Worm (Caenorhabditis elegans) whole organism, late embryonic: ENCODE data around the gene T23G7.2.

Source experiments
- F13H6.1 ChIP-seq: sonication (generic microtip); optimal IDR thresholded peaks from 2 replicates; lab custom pipeline; 2016; ENCODE audit warnings: missing genetic modification characterization, missing compliant biosample characterization
- K09A11.1 ChIP-seq: sonication (generic microtip); optimal IDR thresholded peaks from 2 replicates; lab custom pipeline; 2017; ENCODE audit warnings: antibody characterized with exemption, mild to moderate bottlenecking, missing genetic modification characterization, missing compliant biosample characterization; ENCODE audit not compliant: insufficient read depth
- T23F11.4 ChIP-seq: fragments of 200-800 bp; sonication (Bioruptor generic); optimal IDR thresholded peaks from 2 replicates; lab custom pipeline; 2018; ENCODE audit warnings: mild to moderate bottlenecking, missing genetic modification characterization, missing compliant biosample characterization
- ahr-1 ChIP-seq: sonication (generic microtip); optimal IDR thresholded peaks from 2 replicates; lab custom pipeline; 2016; ENCODE audit warnings: missing genetic modification characterization, missing compliant biosample characterization
- ama-1 ChIP-seq: fragments of 150-350 bp; optimal IDR thresholded peaks from 2 replicates; lab custom pipeline; 2014
- ceh-14 ChIP-seq: sonication (generic microtip); optimal IDR thresholded peaks from 2 replicates; lab custom pipeline; 2016; ENCODE audit warnings: missing genotype, missing genetic modification characterization, missing compliant biosample characterization
- ceh-18 ChIP-seq: sonication (generic microtip); optimal IDR thresholded peaks from 2 replicates; lab custom pipeline; 2016; ENCODE audit warnings: missing genetic modification characterization, missing compliant biosample characterization
- ceh-19 ChIP-seq: fragments of 200-800 bp; sonication (Bioruptor generic); optimal IDR thresholded peaks from 2 replicates; lab custom pipeline; 2018; ENCODE audit warnings: mild to moderate bottlenecking, missing genetic modification characterization, missing compliant biosample characterization
- ceh-2 ChIP-seq: sonication (generic microtip); optimal IDR thresholded peaks from 2 replicates; lab custom pipeline; 2016; ENCODE audit warnings: missing genotype, missing genetic modification characterization, missing compliant biosample characterization
- ceh-22 ChIP-seq: sonication (generic microtip); optimal IDR thresholded peaks from 2 replicates; lab custom pipeline; 2017; ENCODE audit warnings: missing biosample characterization, missing genetic modification characterization
- ceh-31 ChIP-seq: sonication (generic microtip); optimal IDR thresholded peaks from 2 replicates; lab custom pipeline; 2016; ENCODE audit warnings: missing genetic modification characterization, missing compliant biosample characterization
- ceh-48 ChIP-seq: sonication (generic microtip); optimal IDR thresholded peaks from 2 replicates; lab custom pipeline; 2016; ENCODE audit warnings: missing genetic modification characterization, inconsistent platforms, missing compliant biosample characterization
- ceh-6 ChIP-seq: fragments of 200-800 bp; sonication (Bioruptor generic); optimal IDR thresholded peaks from 2 replicates; lab custom pipeline; 2018; ENCODE audit warnings: mild to moderate bottlenecking, missing genetic modification characterization, missing compliant biosample characterization
- ceh-9 ChIP-seq: sonication (generic microtip); optimal IDR thresholded peaks from 2 replicates; lab custom pipeline; 2016; ENCODE audit warnings: mild to moderate bottlenecking, missing genetic modification characterization, inconsistent platforms, missing compliant biosample characterization
- che-1 ChIP-seq: sonication (generic microtip); optimal IDR thresholded peaks from 2 replicates; lab custom pipeline; 2016; ENCODE audit warnings: mild to moderate bottlenecking, missing genetic modification characterization, missing compliant biosample characterization
- dmd-4 ChIP-seq: sonication (generic microtip); optimal IDR thresholded peaks from 2 replicates; lab custom pipeline; 2016; ENCODE audit warnings: borderline replicate concordance, missing genetic modification characterization, missing compliant biosample characterization
- dve-1 ChIP-seq: sonication (generic microtip); optimal IDR thresholded peaks from 2 replicates; lab custom pipeline; 2017; ENCODE audit warnings: antibody characterized with exemption, mild to moderate bottlenecking, missing genetic modification characterization, missing compliant biosample characterization
- elt-4 ChIP-seq: sonication (generic microtip); optimal IDR thresholded peaks from 2 replicates; lab custom pipeline; 2016; ENCODE audit warnings: missing genetic modification characterization, missing compliant biosample characterization
- ets-4 ChIP-seq: sonication (generic microtip); optimal IDR thresholded peaks from 2 replicates; lab custom pipeline; 2016; ENCODE audit warnings: missing genetic modification characterization, missing compliant biosample characterization
- eyg-1 ChIP-seq: sonication (generic microtip); optimal IDR thresholded peaks from 2 replicates; lab custom pipeline; 2016; ENCODE audit warnings: missing genotype, missing genetic modification characterization, missing compliant biosample characterization
- fkh-10 ChIP-seq: fragments of 150-350 bp; optimal IDR thresholded peaks from 2 replicates; lab custom pipeline; 2014; ENCODE audit warnings: missing biosample characterization, missing genetic modification reagents, missing genetic modification characterization
- gmeb-2 ChIP-seq: sonication (generic microtip); optimal IDR thresholded peaks from 2 replicates; lab custom pipeline; 2016; ENCODE audit warnings: missing genetic modification characterization, inconsistent platforms, missing compliant biosample characterization
- hlh-13 ChIP-seq: fragments of 200-800 bp; sonication (Bioruptor generic); optimal IDR thresholded peaks from 2 replicates; lab custom pipeline; 2018; ENCODE audit warnings: mild to moderate bottlenecking, missing genetic modification characterization, missing compliant biosample characterization
- hlh-8 ChIP-seq: sonication (generic microtip); optimal IDR thresholded peaks from 2 replicates; lab custom pipeline; 2016; ENCODE audit warnings: missing genotype, missing genetic modification characterization, missing compliant biosample characterization
- lim-6 ChIP-seq: sonication (generic microtip); optimal IDR thresholded peaks from 2 replicates; lab custom pipeline; 2016; ENCODE audit warnings: missing genetic modification characterization, missing compliant biosample characterization
- madf-2 ChIP-seq: sonication (generic microtip); optimal IDR thresholded peaks from 2 replicates; lab custom pipeline; 2017; ENCODE audit warnings: missing genetic modification characterization, missing compliant biosample characterization
- nfya-1 ChIP-seq: sonication (generic microtip); optimal IDR thresholded peaks from 2 replicates; lab custom pipeline; 2017; ENCODE audit warnings: missing genetic modification characterization, mild to moderate bottlenecking, missing compliant biosample characterization, antibody characterized with exemption, moderate library complexity
- nhr-11 ChIP-seq: fragments of 150-350 bp; optimal IDR thresholded peaks from 2 replicates; lab custom pipeline; 2014; ENCODE audit warnings: missing biosample characterization, missing genetic modification characterization
- odd-2 ChIP-seq: sonication (generic microtip); optimal IDR thresholded peaks from 2 replicates; lab custom pipeline; 2017; ENCODE audit warnings: antibody characterized with exemption, mild to moderate bottlenecking, missing genetic modification characterization, missing compliant biosample characterization
- pat-9 ChIP-seq: fragments of 200-800 bp; sonication (Bioruptor generic); optimal IDR thresholded peaks from 2 replicates; lab custom pipeline; 2018; ENCODE audit warnings: mild to moderate bottlenecking, missing genetic modification characterization, moderate library complexity, missing compliant biosample characterization
- pax-1 ChIP-seq: fragments of 150-350 bp; optimal IDR thresholded peaks from 2 replicates; lab custom pipeline; 2014; ENCODE audit warnings: missing biosample characterization, missing genetic modification characterization
- pqm-1 ChIP-seq: sonication (generic microtip); optimal IDR thresholded peaks from 2 replicates; lab custom pipeline; 2016; ENCODE audit warnings: missing genetic modification characterization, missing compliant biosample characterization
- pros-1 ChIP-seq: fragments of 150-350 bp; optimal IDR thresholded peaks from 2 replicates; lab custom pipeline; 2014; ENCODE audit warnings: missing biosample characterization, missing genetic modification reagents, missing genetic modification characterization
- ref-2 ChIP-seq: sonication (generic microtip); optimal IDR thresholded peaks from 2 replicates; lab custom pipeline; 2016; ENCODE audit warnings: missing genetic modification characterization, missing compliant biosample characterization
- rnt-1 ChIP-seq: sonication (generic microtip); optimal IDR thresholded peaks from 2 replicates; lab custom pipeline; 2016; ENCODE audit warnings: missing genetic modification characterization, missing compliant biosample characterization
- sox-2 ChIP-seq: fragments of 200-800 bp; sonication (Bioruptor generic); IDR thresholded peaks from 2 replicates; pipeline ENCODE4 v1.3.6; 2022; ENCODE audit warnings: missing genetic modification reagents, missing genetic modification characterization, missing compliant biosample characterization
- tbx-7 ChIP-seq: sonication (generic microtip); optimal IDR thresholded peaks from 2 replicates; lab custom pipeline; 2016; ENCODE audit warnings: missing genotype, missing genetic modification characterization, missing compliant biosample characterization
- unc-3 ChIP-seq, 2 experiments: fragments of 200-800 bp in 1 of 2; sonication (Bioruptor generic) in 1 of 2; sonication (generic microtip) in 1 of 2; conservative IDR thresholded peaks in 1 of 2; optimal IDR thresholded peaks in 1 of 2; 2 replicates each; pipeline versions ENCODE4 v1.3.6 to Lab custom; 2016 to 2022; ENCODE audit warnings: missing compliant biosample characterization in 2 of 2, missing genetic modification characterization in 2 of 2, missing genetic modification reagents in 1 of 2
- unc-55 ChIP-seq: sonication (generic microtip); optimal IDR thresholded peaks from 2 replicates; lab custom pipeline; 2017; ENCODE audit warnings: missing biosample characterization, missing genetic modification reagents, missing genetic modification characterization
- zip-5 ChIP-seq: sonication (generic microtip); optimal IDR thresholded peaks from 2 replicates; lab custom pipeline; 2016; ENCODE audit warnings: missing genetic modification characterization, missing compliant biosample characterization

Gene T23G7.2

DNA sequence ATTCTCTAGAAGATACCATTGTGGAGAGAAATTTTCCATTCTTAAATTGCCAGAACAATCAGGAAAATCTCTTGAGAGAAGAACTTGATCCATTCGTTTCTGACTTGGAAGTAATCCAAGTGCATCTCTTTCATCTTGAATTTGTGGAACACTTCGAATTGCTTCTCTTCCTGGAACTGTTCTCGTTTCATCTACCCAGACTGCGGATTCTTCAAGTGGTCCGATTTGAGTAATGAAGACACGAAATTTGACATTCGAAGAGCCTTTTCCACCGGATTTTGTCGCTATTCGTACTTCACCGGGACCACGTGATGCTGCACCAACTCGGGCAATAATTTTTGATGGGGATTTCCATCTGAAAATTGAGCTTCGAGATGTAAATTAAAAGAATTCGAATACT lies 3.8 kb upstream of the T23G7.2 start:
- TF ChIP-seq unc-55 (GFP tag; lab: Kevin White, UChicago) (no peak), eyg-1 (tag; lab: Kevin White, UChicago) (no peak), ceh-22 (no peak), ref-2 (tag; lab: Kevin White, UChicago) (no peak)

DNA sequence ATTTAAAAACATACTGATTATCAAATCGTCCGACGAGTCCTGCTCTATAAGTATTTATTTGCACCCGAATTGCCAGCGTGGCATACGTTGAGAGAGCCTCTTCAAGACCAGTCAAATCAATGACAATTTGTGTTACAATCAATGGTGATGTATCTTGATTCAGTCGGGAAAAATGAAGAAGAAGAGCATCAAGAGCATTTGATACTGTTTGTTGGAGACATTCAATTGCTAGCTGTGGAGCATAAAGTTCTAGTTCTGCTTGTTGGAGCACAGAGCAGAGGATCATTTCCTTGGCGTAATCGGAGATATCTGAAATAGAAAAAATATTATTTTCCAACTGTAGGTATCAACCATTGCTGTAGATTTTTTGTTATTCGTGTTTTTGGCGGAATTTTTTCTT lies 722 bp upstream of the T23G7.2 start:
- TF ChIP-seq gmeb-2 (tag; lab: Kevin White, UChicago) (no peak), unc-55 (GFP tag; lab: Kevin White, UChicago) (no peak), F13H6.1 (tag; lab: Kevin White, UChicago) (no peak), ets-4 (tag; lab: Kevin White, UChicago) (no peak), fkh-10 (GFP tag; lab: Kevin White, UChicago) (no peak), tbx-7 (tag; lab: Kevin White, UChicago) (no peak), dmd-4 (tag; lab: Kevin White, UChicago) (no peak), ref-2 (tag; lab: Kevin White, UChicago) (no peak), pat-9 (tag; lab: Kevin White, UChicago) (no peak), T23F11.4 (GFP tag; lab: Kevin White, UChicago) (no peak)
- TF ChIP-seq, all 69 proteins: peak for 0

DNA sequence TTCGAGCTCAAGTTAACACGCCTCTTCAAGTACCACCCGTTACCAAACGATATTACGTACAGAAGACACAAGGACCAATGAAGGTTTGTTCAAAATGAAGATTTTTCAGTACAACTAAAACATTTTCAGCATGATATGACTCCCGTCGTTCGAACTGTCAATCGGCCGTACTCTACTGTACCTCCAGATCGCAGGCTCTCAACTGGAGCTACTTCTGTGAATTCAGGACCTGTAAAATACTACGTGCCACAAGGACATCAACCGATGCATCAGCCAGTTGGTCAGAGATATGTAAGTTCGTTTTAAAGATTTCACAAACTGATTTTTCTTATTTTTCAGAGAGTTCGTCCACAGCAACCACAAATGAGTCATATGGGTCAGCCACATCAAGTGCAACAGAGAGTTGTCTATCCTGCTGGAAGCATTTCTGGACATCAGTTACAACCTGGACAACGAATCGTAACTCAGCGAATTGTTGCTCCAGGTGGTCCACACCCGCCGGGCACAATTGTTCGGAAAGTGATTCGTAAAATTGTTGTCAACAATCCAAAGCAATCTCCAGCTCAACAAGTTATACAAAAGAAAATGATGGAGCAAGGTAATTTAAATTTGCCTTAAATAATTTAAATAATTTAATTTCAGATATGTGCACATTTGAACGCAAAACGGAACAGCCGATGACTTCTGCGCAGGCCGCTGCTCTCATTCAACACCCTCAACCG lies 1.1 kb downstream of the T23G7.2 start:
- TF ChIP-seq che-1 (tag; lab: Kevin White, UChicago), result no peak
- TF ChIP-seq ceh-19 (GFP tag; lab: Kevin White, UChicago), result no peak
- no peak for TF ChIP-seq elt-4 (tag; lab: Kevin White, UChicago)
- no peak for TF ChIP-seq madf-2 (tag; lab: Kevin White, UChicago)
- no peak for TF ChIP-seq ceh-14 (tag; lab: Kevin White, UChicago)
- no peak for TF ChIP-seq dve-1 (tag; lab: Kevin White, UChicago)

DNA sequence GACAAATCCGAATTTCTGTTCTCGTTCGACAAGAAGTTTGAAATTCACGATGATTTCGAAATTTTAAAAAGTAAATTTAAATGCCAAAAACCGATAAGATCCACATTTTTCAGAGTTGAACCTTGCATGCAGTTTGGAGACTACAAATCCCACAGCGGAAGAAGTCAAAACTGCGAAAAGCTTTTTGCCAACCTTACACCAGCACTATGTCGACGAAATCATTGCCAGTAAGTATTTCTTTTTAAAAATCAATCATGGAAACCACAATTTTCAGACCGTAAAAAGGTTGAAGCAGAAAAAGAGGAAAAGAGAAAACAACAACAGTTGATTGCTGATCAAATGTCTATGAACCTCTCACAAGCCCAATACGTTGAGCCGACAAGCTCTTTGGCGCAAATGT lies 1.9 kb downstream of the T23G7.2 start:
- TF ChIP-seq ceh-2 (tag; lab: Kevin White, UChicago), result no peak
- no peak for TF ChIP-seq ama-1
- no peak for TF ChIP-seq ceh-9
- TF ChIP-seq ceh-19 (GFP tag; lab: Kevin White, UChicago), result no peak
- TF ChIP-seq ceh-18 (tag; lab: Kevin White, UChicago), result no peak
- TF ChIP-seq rnt-1 (tag; lab: Kevin White, UChicago), result no peak
- no peak for TF ChIP-seq odd-2 (tag; lab: Kevin White, UChicago)
- no peak for TF ChIP-seq lim-6 (tag; lab: Kevin White, UChicago)
- no peak for TF ChIP-seq sox-2 (GFP tag; lab: Robert Waterston, UW)
- TF ChIP-seq pros-1, result no peak
- no peak for TF ChIP-seq ahr-1 (tag; lab: Kevin White, UChicago)
- no peak for TF ChIP-seq unc-3 (GFP tag; conservative IDR thresholded peaks at IDR 0.05; lab: Robert Waterston, UW)
- no peak for TF ChIP-seq unc-3 (tag; optimal IDR thresholded peaks at IDR 0.05; lab: Kevin White, UChicago)
- TF ChIP-seq dve-1 (tag; lab: Kevin White, UChicago), result no peak
- TF ChIP-seq ref-2 (tag; lab: Kevin White, UChicago), result no peak
- TF ChIP-seq pax-1 (tag; lab: Kevin White, UChicago), result no peak
- TF ChIP-seq ceh-6 (GFP tag; lab: Kevin White, UChicago), result no peak
- TF ChIP-seq tbx-7 (tag; lab: Kevin White, UChicago), result no peak
- TF ChIP-seq zip-5 (tag; lab: Kevin White, UChicago), result no peak
- no peak for TF ChIP-seq nhr-11 (tag; lab: Kevin White, UChicago)

DNA sequence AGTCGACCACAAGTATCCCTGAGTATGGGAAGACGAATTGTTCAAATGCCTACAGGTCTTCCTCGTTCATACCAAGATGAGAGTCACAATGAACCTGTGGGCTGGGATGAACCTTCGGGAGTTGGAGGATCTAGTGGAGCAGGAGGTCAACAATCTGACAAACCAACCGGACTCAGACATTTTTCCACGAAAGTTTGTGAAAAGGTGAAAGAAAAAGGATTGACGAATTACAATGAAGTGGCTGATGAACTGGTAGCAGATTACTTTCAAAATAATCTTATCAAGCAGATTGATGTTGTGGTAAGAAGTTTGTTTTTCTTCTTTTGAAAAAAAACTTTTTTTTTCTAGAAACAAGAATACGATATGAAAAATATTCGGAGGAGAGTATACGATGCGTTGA lies 2.7 kb downstream of the T23G7.2 start:
- TF ChIP-seq ceh-48 (tag; lab: Kevin White, UChicago) (no peak), F13H6.1 (tag; lab: Kevin White, UChicago) (no peak), lim-6 (tag; lab: Kevin White, UChicago) (no peak), nfya-1 (no peak), hlh-8 (tag; lab: Kevin White, UChicago) (no peak), ceh-19 (GFP tag; lab: Kevin White, UChicago) (no peak), che-1 (tag; lab: Kevin White, UChicago) (no peak), pqm-1 (tag; lab: Kevin White, UChicago) (no peak), hlh-13 (GFP tag; lab: Kevin White, UChicago) (no peak), ceh-31 (tag; lab: Kevin White, UChicago) (no peak), K09A11.1 (tag; lab: Kevin White, UChicago) (no peak)
